Worm (Caenorhabditis elegans) whole organism, early embryonic: ENCODE measurements around the gene fat-4.

ENCODE experiments used
- B0310.2 ChIP-seq: sonication (generic microtip); optimal IDR thresholded peaks from 2 replicates; lab custom pipeline; 2016; ENCODE audit warnings: mild to moderate bottlenecking, missing genetic modification characterization, missing compliant biosample characterization
- F13C5.2 ChIP-seq: sonication (generic microtip); optimal IDR thresholded peaks from 2 replicates; lab custom pipeline; 2017; ENCODE audit warnings: mild to moderate bottlenecking, missing genetic modification characterization, inconsistent platforms, missing compliant biosample characterization
- aly-1 ChIP-seq: sonication (generic microtip); optimal IDR thresholded peaks from 2 replicates; lab custom pipeline; 2016; ENCODE audit warnings: missing genetic modification characterization, missing compliant biosample characterization
- ama-1 ChIP-seq: fragments of 150-350 bp; optimal IDR thresholded peaks from 2 replicates; lab custom pipeline; 2014
- ceh-13 ChIP-seq: fragments of 200-800 bp; sonication (Bioruptor generic); optimal IDR thresholded peaks from 2 replicates; lab custom pipeline; 2018; ENCODE audit warnings: mild to moderate bottlenecking, missing genetic modification characterization, missing compliant biosample characterization
- ceh-36 ChIP-seq: sonication (generic microtip); optimal IDR thresholded peaks from 2 replicates; lab custom pipeline; 2016; ENCODE audit warnings: missing genetic modification characterization, inconsistent platforms, missing compliant biosample characterization
- ets-7 ChIP-seq: sonication (generic microtip); optimal IDR thresholded peaks from 2 replicates; lab custom pipeline; 2016; ENCODE audit warnings: missing genotype, missing genetic modification characterization, missing compliant biosample characterization
- flt-1 ChIP-seq: fragments of 200-800 bp; sonication (Bioruptor generic); IDR thresholded peaks from 2 replicates; pipeline ENCODE4 v1.3.6; 2022; ENCODE audit warnings: missing genetic modification characterization, missing compliant biosample characterization
- hmbx-1 ChIP-seq: sonication (generic microtip); optimal IDR thresholded peaks from 2 replicates; lab custom pipeline; 2016; ENCODE audit warnings: mild to moderate bottlenecking, missing genetic modification characterization, missing compliant biosample characterization
- hmg-4 ChIP-seq: fragments of 200-800 bp; sonication (Bioruptor generic); optimal IDR thresholded peaks from 2 replicates; lab custom pipeline; 2018; ENCODE audit warnings: mild to moderate bottlenecking, missing genetic modification characterization, missing compliant biosample characterization
- hnd-1 ChIP-seq: sonication (generic microtip); optimal IDR thresholded peaks from 2 replicates; lab custom pipeline; 2016; ENCODE audit warnings: missing genetic modification characterization, missing compliant biosample characterization
- pes-1 ChIP-seq: fragments of 200-800 bp; sonication (Bioruptor generic); IDR thresholded peaks from 2 replicates; pipeline ENCODE4 v1.3.6; 2022; ENCODE audit warnings: missing genetic modification reagents, missing genetic modification characterization, missing compliant biosample characterization
- scrt-1 ChIP-seq: fragments of 200-800 bp; sonication (Bioruptor generic); IDR thresholded peaks from 2 replicates; pipeline ENCODE4 v1.3.6; 2022; ENCODE audit warnings: missing genetic modification characterization, missing compliant biosample characterization
- sea-1 ChIP-seq: fragments of 200-800 bp; sonication (Bioruptor generic); conservative IDR thresholded peaks from 2 replicates; pipeline ENCODE4 v1.3.6; 2022; ENCODE audit warnings: missing genetic modification characterization, missing compliant biosample characterization
- tbx-11 ChIP-seq: fragments of 200-800 bp; sonication (Bioruptor generic); IDR thresholded peaks from 2 replicates; pipeline ENCODE4 v1.3.6; 2022; ENCODE audit warnings: missing genetic modification characterization, missing compliant biosample characterization
- tbx-37 ChIP-seq: fragments of 200-800 bp; sonication (Bioruptor generic); conservative IDR thresholded peaks from 2 replicates; pipeline ENCODE4 v1.3.6; 2022; ENCODE audit warnings: missing genetic modification reagents, missing genetic modification characterization, missing compliant biosample characterization
- tra-4 ChIP-seq: sonication (generic microtip); optimal IDR thresholded peaks from 2 replicates; lab custom pipeline; 2017; ENCODE audit warnings: missing genetic modification characterization, missing compliant biosample characterization

The fat-4 gene

DNA sequence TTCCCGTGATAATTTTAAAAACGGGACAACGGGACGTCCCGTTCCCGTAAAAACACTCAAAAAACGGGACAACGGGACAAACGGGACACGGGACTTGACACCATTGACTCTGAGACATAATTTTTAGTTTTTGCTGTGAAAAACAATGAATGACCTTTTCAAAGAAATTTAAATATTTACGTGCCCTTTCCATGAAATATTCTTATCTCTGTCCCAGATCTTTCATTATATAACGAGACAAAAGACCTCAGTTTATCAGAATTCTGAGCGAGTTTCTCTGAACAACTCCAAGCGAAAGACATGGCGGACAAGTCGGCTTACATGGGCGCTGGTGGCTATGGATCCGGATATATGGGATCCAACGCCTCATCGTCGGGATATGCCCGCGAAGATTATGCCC, 44.5 kb downstream of the fat-4 start, which contains the start of gene nspd-2:
Gene nspd-2, plus strand, starts transcription at position 301 of the 400 bp plus-strand sequence.
- TF ChIP-seq scrt-1 (GFP tag; lab: Robert Waterston, UW) (no peak), ama-1 (no peak), ceh-13 (GFP tag; lab: Kevin White, UChicago) (no peak), hmbx-1 (no peak), hnd-1 (tag; lab: Kevin White, UChicago) (no peak), sea-1 (GFP tag; lab: Robert Waterston, UW) (no peak), tra-4 (tag; lab: Kevin White, UChicago) (no peak), B0310.2 (no peak), pes-1 (GFP tag; lab: Robert Waterston, UW) (no peak), tbx-37 (no peak), F13C5.2 (tag; lab: Kevin White, UChicago) (no peak), ceh-36 (tag; lab: Kevin White, UChicago) (no peak)

DNA sequence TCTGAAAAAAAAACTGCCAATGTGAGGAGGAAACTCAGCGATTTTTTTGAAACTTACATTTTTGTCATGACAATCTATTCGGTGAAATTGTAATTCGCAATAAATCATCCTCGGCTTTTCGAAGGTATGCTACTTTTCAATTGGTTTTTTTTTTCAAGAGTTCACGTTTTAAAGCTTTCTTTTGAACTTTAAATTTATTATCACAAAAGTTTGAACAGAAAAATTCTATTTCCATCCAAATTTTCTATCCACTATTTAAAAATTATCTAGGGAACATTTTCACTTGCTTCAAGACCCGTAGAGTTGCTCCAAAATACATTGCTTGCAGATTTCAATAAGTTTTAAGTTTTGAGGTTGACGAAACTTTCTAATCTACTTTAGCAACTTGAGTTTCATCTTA, 47.3 kb downstream of the fat-4 start, which contains the start of gene K07F5.6:
Gene K07F5.6, minus strand, starts transcription at position 101 of the 400 bp plus-strand sequence.
- TF ChIP-seq hmbx-1: no peak
- TF ChIP-seq aly-1 (tag; lab: Kevin White, UChicago): no peak
- no peak for TF ChIP-seq ceh-36 (tag; lab: Kevin White, UChicago)
- TF ChIP-seq hnd-1 (tag; lab: Kevin White, UChicago): no peak
- TF ChIP-seq scrt-1 (GFP tag; lab: Robert Waterston, UW): no peak
- TF ChIP-seq tra-4 (tag; lab: Kevin White, UChicago): no peak

DNA sequence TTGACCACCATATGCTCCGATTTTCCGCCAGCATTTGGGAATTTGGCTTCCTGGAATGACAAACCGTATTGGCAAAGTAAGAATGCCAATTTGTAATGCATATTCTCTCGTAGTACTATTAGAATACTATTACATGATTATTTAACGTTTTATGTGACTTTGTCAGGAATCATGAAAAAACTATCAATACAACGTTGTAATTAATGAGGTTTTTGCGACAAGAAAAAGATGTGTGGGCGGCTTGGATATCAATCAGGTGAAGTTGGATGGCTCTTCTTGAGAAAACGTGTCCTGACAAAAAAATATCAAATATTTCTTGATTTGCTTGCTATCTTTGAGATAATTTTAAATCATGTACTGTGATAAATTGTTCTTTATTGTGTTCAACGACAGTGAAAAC, 48.8 kb downstream of the fat-4 start, which contains the start of gene K07F5.7:
Gene K07F5.7, minus strand, starts transcription at position 101 of the 400 bp plus-strand sequence.
- TF ChIP-seq tra-4 (tag; lab: Kevin White, UChicago) (no peak), sea-1 (GFP tag; lab: Robert Waterston, UW) (no peak), ceh-36 (tag; lab: Kevin White, UChicago) (no peak), tbx-11 (GFP tag; lab: Robert Waterston, UW) (no peak), scrt-1 (GFP tag; lab: Robert Waterston, UW) (no peak), aly-1 (tag; lab: Kevin White, UChicago) (no peak), flt-1 (GFP tag; lab: Robert Waterston, UW) (no peak), ets-7 (tag; lab: Kevin White, UChicago) (no peak), F13C5.2 (tag; lab: Kevin White, UChicago) (no peak), pes-1 (GFP tag; lab: Robert Waterston, UW) (no peak), ceh-13 (GFP tag; lab: Kevin White, UChicago) (no peak), hmg-4 (no peak), tbx-37 (no peak), hmbx-1 (no peak)

DNA sequence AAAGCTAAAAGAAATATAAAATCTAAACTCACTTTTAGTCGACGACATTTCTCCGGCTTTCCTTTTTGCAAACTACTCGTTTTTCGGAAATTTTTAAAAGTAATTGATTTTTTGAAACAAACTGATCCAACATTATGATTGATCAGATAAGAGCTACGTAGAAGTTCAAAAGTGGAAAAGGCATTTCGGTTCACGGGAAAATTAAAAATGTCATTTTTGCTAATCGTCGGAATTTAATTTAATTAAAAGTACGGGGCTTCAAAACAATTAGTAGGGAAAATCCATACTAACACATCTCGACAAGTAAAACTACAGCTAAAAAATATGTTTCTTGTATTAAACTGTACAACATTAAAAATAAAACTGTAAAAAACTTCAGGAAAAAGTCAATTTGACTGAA, 50.4 kb downstream of the fat-4 start, which contains the start of gene K07F5.8:
Gene K07F5.8, minus strand, starts transcription at position 101 of the 400 bp plus-strand sequence.
- TF ChIP-seq flt-1 (GFP tag; lab: Robert Waterston, UW): no peak
- no peak for TF ChIP-seq ama-1

DNA sequence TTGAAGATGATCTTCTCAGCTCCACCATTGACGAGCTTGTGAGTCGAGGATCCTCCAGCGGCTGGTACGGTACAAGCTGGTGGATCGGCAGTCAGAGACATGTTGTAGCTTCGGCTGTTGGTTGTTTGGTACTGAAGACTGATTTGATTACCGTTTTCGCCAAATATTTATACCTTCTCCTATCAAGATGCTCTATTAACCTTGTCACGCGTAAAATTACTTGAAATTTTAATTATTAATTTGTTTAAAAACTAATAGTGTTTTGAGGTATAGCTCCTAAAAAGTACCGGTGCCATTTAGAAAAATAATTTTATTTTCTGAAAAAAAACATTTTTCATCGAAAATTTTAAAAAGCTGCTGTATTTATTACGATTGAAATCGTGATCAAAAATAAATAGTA, 51.7 kb downstream of the fat-4 start, which contains the start of gene ssp-10:
Gene ssp-10, minus strand, starts transcription at position 101 of the 400 bp plus-strand sequence.
- TF ChIP-seq scrt-1 (GFP tag; lab: Robert Waterston, UW) (no peak), pes-1 (GFP tag; lab: Robert Waterston, UW) (no peak), F13C5.2 (tag; lab: Kevin White, UChicago) (no peak), ceh-13 (GFP tag; lab: Kevin White, UChicago) (no peak)
